Worm (Caenorhabditis elegans) whole organism, late embryonic: ENCODE results near the gene Y22D7AL.11.
A peak's percentile ranks its signal among the peaks of the same experiment; 100 is the strongest.

Experiments
- C08G9.2 ChIP-seq: sonication (generic microtip); optimal IDR thresholded peaks from 2 replicates; lab custom pipeline; 2016; ENCODE audit warnings: mild to moderate bottlenecking, missing genetic modification characterization, moderate library complexity, missing compliant biosample characterization
- C38D4.7 ChIP-seq: fragments of 200-800 bp; sonication (Bioruptor generic); optimal IDR thresholded peaks from 2 replicates; lab custom pipeline; 2018; ENCODE audit warnings: mild to moderate bottlenecking, missing genetic modification characterization, moderate library complexity, missing compliant biosample characterization
- F13H6.1 ChIP-seq: sonication (generic microtip); optimal IDR thresholded peaks from 2 replicates; lab custom pipeline; 2016; ENCODE audit warnings: missing genetic modification characterization, missing compliant biosample characterization
- K09A11.1 ChIP-seq: sonication (generic microtip); optimal IDR thresholded peaks from 2 replicates; lab custom pipeline; 2017; ENCODE audit warnings: antibody characterized with exemption, mild to moderate bottlenecking, missing genetic modification characterization, missing compliant biosample characterization; ENCODE audit not compliant: insufficient read depth
- Y22D7AL.16 ChIP-seq: sonication (generic microtip); optimal IDR thresholded peaks from 2 replicates; lab custom pipeline; 2016; ENCODE audit warnings: missing genetic modification characterization, missing compliant biosample characterization
- ahr-1 ChIP-seq: sonication (generic microtip); optimal IDR thresholded peaks from 2 replicates; lab custom pipeline; 2016; ENCODE audit warnings: missing genetic modification characterization, missing compliant biosample characterization
- ceh-18 ChIP-seq: sonication (generic microtip); optimal IDR thresholded peaks from 2 replicates; lab custom pipeline; 2016; ENCODE audit warnings: missing genetic modification characterization, missing compliant biosample characterization
- ceh-19 ChIP-seq: fragments of 200-800 bp; sonication (Bioruptor generic); optimal IDR thresholded peaks from 2 replicates; lab custom pipeline; 2018; ENCODE audit warnings: mild to moderate bottlenecking, missing genetic modification characterization, missing compliant biosample characterization
- ceh-2 ChIP-seq: sonication (generic microtip); optimal IDR thresholded peaks from 2 replicates; lab custom pipeline; 2016; ENCODE audit warnings: missing genotype, missing genetic modification characterization, missing compliant biosample characterization
- ceh-24 ChIP-seq: sonication (generic microtip); optimal IDR thresholded peaks from 2 replicates; lab custom pipeline; 2016; ENCODE audit warnings: mild to moderate bottlenecking, missing genetic modification characterization, missing compliant biosample characterization
- ceh-31 ChIP-seq: sonication (generic microtip); optimal IDR thresholded peaks from 2 replicates; lab custom pipeline; 2016; ENCODE audit warnings: missing genetic modification characterization, missing compliant biosample characterization
- ceh-34 ChIP-seq: sonication (generic microtip); optimal IDR thresholded peaks from 2 replicates; lab custom pipeline; 2016; ENCODE audit warnings: mild to moderate bottlenecking, missing genetic modification characterization, missing compliant biosample characterization
- ceh-48 ChIP-seq: sonication (generic microtip); optimal IDR thresholded peaks from 2 replicates; lab custom pipeline; 2016; ENCODE audit warnings: missing genetic modification characterization, inconsistent platforms, missing compliant biosample characterization
- ceh-6 ChIP-seq: fragments of 200-800 bp; sonication (Bioruptor generic); optimal IDR thresholded peaks from 2 replicates; lab custom pipeline; 2018; ENCODE audit warnings: mild to moderate bottlenecking, missing genetic modification characterization, missing compliant biosample characterization
- ceh-9 ChIP-seq: sonication (generic microtip); optimal IDR thresholded peaks from 2 replicates; lab custom pipeline; 2016; ENCODE audit warnings: mild to moderate bottlenecking, missing genetic modification characterization, inconsistent platforms, missing compliant biosample characterization
- che-1 ChIP-seq: sonication (generic microtip); optimal IDR thresholded peaks from 2 replicates; lab custom pipeline; 2016; ENCODE audit warnings: mild to moderate bottlenecking, missing genetic modification characterization, missing compliant biosample characterization
- dmd-4 ChIP-seq: sonication (generic microtip); optimal IDR thresholded peaks from 2 replicates; lab custom pipeline; 2016; ENCODE audit warnings: borderline replicate concordance, missing genetic modification characterization, missing compliant biosample characterization
- dve-1 ChIP-seq: sonication (generic microtip); optimal IDR thresholded peaks from 2 replicates; lab custom pipeline; 2017; ENCODE audit warnings: antibody characterized with exemption, mild to moderate bottlenecking, missing genetic modification characterization, missing compliant biosample characterization
- elt-2 ChIP-seq: sonication (generic microtip); optimal IDR thresholded peaks from 2 replicates; lab custom pipeline; 2016; ENCODE audit warnings: missing genetic modification reagents, missing genetic modification characterization, missing compliant biosample characterization
- elt-4 ChIP-seq: sonication (generic microtip); optimal IDR thresholded peaks from 2 replicates; lab custom pipeline; 2016; ENCODE audit warnings: missing genetic modification characterization, missing compliant biosample characterization
- fkh-6 ChIP-seq: sonication (generic microtip); optimal IDR thresholded peaks from 2 replicates; lab custom pipeline; 2016; ENCODE audit warnings: missing genetic modification characterization, missing compliant biosample characterization
- gmeb-2 ChIP-seq: sonication (generic microtip); optimal IDR thresholded peaks from 2 replicates; lab custom pipeline; 2016; ENCODE audit warnings: missing genetic modification characterization, inconsistent platforms, missing compliant biosample characterization
- hlh-13 ChIP-seq: fragments of 200-800 bp; sonication (Bioruptor generic); optimal IDR thresholded peaks from 2 replicates; lab custom pipeline; 2018; ENCODE audit warnings: mild to moderate bottlenecking, missing genetic modification characterization, missing compliant biosample characterization
- hlh-15 ChIP-seq: sonication (generic microtip); optimal IDR thresholded peaks from 2 replicates; lab custom pipeline; 2016; ENCODE audit warnings: missing genetic modification characterization, missing compliant biosample characterization
- hlh-30 ChIP-seq: sonication (generic microtip); optimal IDR thresholded peaks from 2 replicates; lab custom pipeline; 2017; ENCODE audit warnings: antibody characterized with exemption, missing genetic modification characterization, missing compliant biosample characterization; ENCODE audit not compliant: insufficient read depth
- hlh-6 ChIP-seq: sonication (generic microtip); optimal IDR thresholded peaks from 2 replicates; lab custom pipeline; 2016; ENCODE audit warnings: missing genotype, missing genetic modification characterization, missing compliant biosample characterization
- lin-11 ChIP-seq: fragments of 200-800 bp; sonication (Bioruptor generic); optimal IDR thresholded peaks from 2 replicates; lab custom pipeline; 2018; ENCODE audit warnings: mild to moderate bottlenecking, missing genetic modification characterization, missing compliant biosample characterization
- madf-2 ChIP-seq: sonication (generic microtip); optimal IDR thresholded peaks from 2 replicates; lab custom pipeline; 2017; ENCODE audit warnings: missing genetic modification characterization, missing compliant biosample characterization
- mec-3 ChIP-seq: sonication (generic microtip); optimal IDR thresholded peaks from 2 replicates; lab custom pipeline; 2016; ENCODE audit warnings: borderline replicate concordance, missing genetic modification characterization, missing compliant biosample characterization
- nfya-1 ChIP-seq: sonication (generic microtip); optimal IDR thresholded peaks from 2 replicates; lab custom pipeline; 2017; ENCODE audit warnings: missing genetic modification characterization, mild to moderate bottlenecking, missing compliant biosample characterization, antibody characterized with exemption, moderate library complexity
- nhr-11 ChIP-seq: fragments of 150-350 bp; optimal IDR thresholded peaks from 2 replicates; lab custom pipeline; 2014; ENCODE audit warnings: missing biosample characterization, missing genetic modification characterization
- nhr-232 ChIP-seq: sonication (generic microtip); optimal IDR thresholded peaks from 2 replicates; lab custom pipeline; 2016; ENCODE audit warnings: missing genetic modification characterization, missing compliant biosample characterization
- npax-4 ChIP-seq: sonication (generic microtip); optimal IDR thresholded peaks from 2 replicates; lab custom pipeline; 2016; ENCODE audit warnings: missing genetic modification characterization, missing compliant biosample characterization
- pag-3 ChIP-seq: sonication (generic microtip); optimal IDR thresholded peaks from 2 replicates; lab custom pipeline; 2016; ENCODE audit warnings: missing compliant biosample characterization, missing genetic modification characterization, borderline replicate concordance
- pat-9 ChIP-seq: fragments of 200-800 bp; sonication (Bioruptor generic); optimal IDR thresholded peaks from 2 replicates; lab custom pipeline; 2018; ENCODE audit warnings: mild to moderate bottlenecking, missing genetic modification characterization, moderate library complexity, missing compliant biosample characterization
- pha-2 ChIP-seq: sonication (generic microtip); optimal IDR thresholded peaks from 2 replicates; lab custom pipeline; 2017; ENCODE audit warnings: mild to moderate bottlenecking, missing genetic modification characterization, missing compliant biosample characterization
- pqm-1 ChIP-seq: sonication (generic microtip); optimal IDR thresholded peaks from 2 replicates; lab custom pipeline; 2016; ENCODE audit warnings: missing genetic modification characterization, missing compliant biosample characterization
- ref-2 ChIP-seq: sonication (generic microtip); optimal IDR thresholded peaks from 2 replicates; lab custom pipeline; 2016; ENCODE audit warnings: missing genetic modification characterization, missing compliant biosample characterization
- rnt-1 ChIP-seq: sonication (generic microtip); optimal IDR thresholded peaks from 2 replicates; lab custom pipeline; 2016; ENCODE audit warnings: missing genetic modification characterization, missing compliant biosample characterization
- sdc-2 ChIP-seq: sonication (generic microtip); optimal IDR thresholded peaks from 2 replicates; lab custom pipeline; 2016; ENCODE audit warnings: missing genotype, missing genetic modification characterization, missing compliant biosample characterization
- sox-4 ChIP-seq: sonication (generic microtip); optimal IDR thresholded peaks from 2 replicates; lab custom pipeline; 2017; ENCODE audit warnings: mild to moderate bottlenecking, missing genetic modification characterization, inconsistent platforms, missing compliant biosample characterization
- syd-9 ChIP-seq: sonication (generic microtip); optimal IDR thresholded peaks from 2 replicates; lab custom pipeline; 2016; ENCODE audit warnings: mild to moderate bottlenecking, missing genetic modification characterization, moderate library complexity, missing compliant biosample characterization
- tbx-2 ChIP-seq: sonication (generic microtip); optimal IDR thresholded peaks from 2 replicates; lab custom pipeline; 2016; ENCODE audit warnings: missing genetic modification characterization, missing compliant biosample characterization
- tbx-7 ChIP-seq: sonication (generic microtip); optimal IDR thresholded peaks from 2 replicates; lab custom pipeline; 2016; ENCODE audit warnings: missing genotype, missing genetic modification characterization, missing compliant biosample characterization
- ttx-3 ChIP-seq: sonication (generic microtip); optimal IDR thresholded peaks from 2 replicates; lab custom pipeline; 2016; ENCODE audit warnings: missing genetic modification reagents, missing genetic modification characterization, missing compliant biosample characterization
- unc-3 ChIP-seq, 2 experiments: fragments of 200-800 bp in 1 of 2; sonication (Bioruptor generic) in 1 of 2; sonication (generic microtip) in 1 of 2; conservative IDR thresholded peaks in 1 of 2; optimal IDR thresholded peaks in 1 of 2; 2 replicates each; pipeline versions ENCODE4 v1.3.6 to Lab custom; 2016 to 2022; ENCODE audit warnings: missing compliant biosample characterization in 2 of 2, missing genetic modification characterization in 2 of 2, missing genetic modification reagents in 1 of 2
- unc-42 ChIP-seq: sonication (generic microtip); optimal IDR thresholded peaks from 2 replicates; lab custom pipeline; 2016; ENCODE audit warnings: missing genotype, missing genetic modification characterization, missing compliant biosample characterization
- unc-55 ChIP-seq: sonication (generic microtip); optimal IDR thresholded peaks from 2 replicates; lab custom pipeline; 2017; ENCODE audit warnings: missing biosample characterization, missing genetic modification reagents, missing genetic modification characterization
- ztf-16 ChIP-seq: sonication (generic microtip); optimal IDR thresholded peaks from 2 replicates; lab custom pipeline; 2017; ENCODE audit warnings: missing genetic modification characterization, missing compliant biosample characterization

Y22D7AL.11 gene

ce11 chrIII:1607659-1608058, 26.5 kb downstream of the Y22D7AL.11 start:
- TF ChIP-seq ceh-48 (tag; lab: Kevin White, UChicago) (peak; percentile 5), gmeb-2 (tag; lab: Kevin White, UChicago) (no peak)

DNA sequence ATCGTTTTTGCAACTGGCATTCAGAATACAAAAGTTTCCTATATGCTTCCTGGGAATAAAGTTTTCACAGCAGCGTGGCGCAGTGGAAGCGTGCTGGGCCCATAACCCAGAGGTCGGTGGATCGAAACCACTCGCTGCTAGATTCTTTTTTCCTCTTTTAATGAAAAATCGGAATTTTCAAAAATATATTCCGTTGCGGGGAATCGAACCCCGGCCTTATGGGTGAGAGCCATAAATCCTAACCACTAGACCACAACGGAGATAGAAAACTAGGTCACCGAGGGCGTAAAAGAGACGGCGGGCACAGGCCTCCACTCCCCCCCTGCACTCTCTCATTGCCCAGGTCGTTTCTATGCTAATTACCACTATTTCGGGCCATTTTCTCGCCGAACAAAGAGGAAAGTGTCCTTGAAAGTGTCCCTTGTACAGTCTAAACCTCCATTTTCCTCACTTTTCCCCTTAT, 29.6 kb downstream of the Y22D7AL.11 start, which contains the start of gene Y22D7AL.6:
TSS of gene Y22D7AL.6 (plus strand) at position 413 of the 463 bp plus-strand sequence.
- TF ChIP-seq fkh-6 (tag; lab: Kevin White, UChicago) (peak; percentile 39), che-1 (tag; lab: Kevin White, UChicago) (peak; percentile 76), hlh-30 (tag; lab: Kevin White, UChicago) (no peak), dmd-4 (peak; percentile 26), elt-2 (peak; percentile 63), ceh-34 (tag; lab: Kevin White, UChicago) (peak; percentile 45), Y22D7AL.16 (tag; lab: Kevin White, UChicago) (peak; percentile 32), ceh-31 (tag; lab: Kevin White, UChicago) (peak; percentile 47), pqm-1 (tag; lab: Kevin White, UChicago) (no peak), ceh-2 (tag; lab: Kevin White, UChicago) (peak; percentile 39), nhr-232 (tag; lab: Kevin White, UChicago) (peak; percentile 62), ztf-16 (tag; lab: Kevin White, UChicago) (peak; percentile 74), nfya-1 (tag; lab: Kevin White, UChicago) (peak; percentile 7), F13H6.1 (tag; lab: Kevin White, UChicago) (peak; percentile 23), lin-11 (tag; lab: Kevin White, UChicago) (peak; percentile 59), tbx-7 (tag; lab: Kevin White, UChicago) (peak; percentile 37), unc-42 (tag; lab: Kevin White, UChicago) (peak; percentile 21), dve-1 (tag; lab: Kevin White, UChicago) (peak; percentile 19), nhr-11 (tag; lab: Kevin White, UChicago) (no peak), hlh-13 (GFP tag; lab: Kevin White, UChicago) (peak; percentile 60), ceh-9 (tag; lab: Kevin White, UChicago) (peak; percentile 44), syd-9 (tag; lab: Kevin White, UChicago) (peak; percentile 40), hlh-15 (tag; lab: Kevin White, UChicago) (no peak), K09A11.1 (tag; lab: Kevin White, UChicago) (peak; percentile 62), rnt-1 (tag; lab: Kevin White, UChicago) (peak; percentile 25), elt-4 (tag; lab: Kevin White, UChicago) (no peak), unc-55 (no peak), ref-2 (peak; percentile 51), pag-3 (tag; lab: Kevin White, UChicago) (no peak), npax-4 (tag; lab: Kevin White, UChicago) (peak; percentile 43), ceh-6 (GFP tag; lab: Kevin White, UChicago) (peak; percentile 77), sox-4 (peak; percentile 62), hlh-6 (tag; lab: Kevin White, UChicago) (peak; percentile 83), ceh-24 (tag; lab: Kevin White, UChicago) (peak; percentile 22), ceh-19 (GFP tag; lab: Kevin White, UChicago) (peak; percentile 48), C08G9.2 (tag; lab: Kevin White, UChicago) (peak; percentile 77), pat-9 (tag; lab: Kevin White, UChicago) (peak; percentile 62), tbx-2 (peak; percentile 28), ttx-3 (tag; lab: Kevin White, UChicago) (peak; percentile 46), ahr-1 (peak; percentile 55), pha-2 (tag; lab: Kevin White, UChicago) (peak; percentile 69), madf-2 (peak; percentile 42), mec-3 (no peak), sdc-2 (tag; lab: Kevin White, UChicago) (peak; percentile 49), ceh-18 (tag; lab: Kevin White, UChicago) (peak; percentile 59), C38D4.7 (GFP tag; lab: Kevin White, UChicago) (peak; percentile 74), unc-3 (GFP tag; conservative IDR thresholded peaks at IDR 0.05; lab: Robert Waterston, UW) (peak; percentile 39; the same call in 1 of the 2 replicates), unc-3 (tag; optimal IDR thresholded peaks at IDR 0.05; lab: Kevin White, UChicago) (peak; percentile 30), ceh-48 (tag; lab: Kevin White, UChicago) (peak; percentile 51)
